Worm (Caenorhabditis elegans) whole organism, L3 larva: ENCODE data around the gene T10C6.6.

Experiments used
- ceh-82 ChIP-seq: fragments of 150-350 bp; optimal IDR thresholded peaks from 2 replicates; lab custom pipeline; 2014; ENCODE audit warnings: missing biosample characterization, missing genetic modification characterization
- daf-12 ChIP-seq: fragments of 150-350 bp; optimal IDR thresholded peaks from 2 replicates; lab custom pipeline; 2014; ENCODE audit warnings: missing biosample characterization, missing genetic modification reagents, missing genetic modification characterization
- egl-5 ChIP-seq: fragments of 150-350 bp; optimal IDR thresholded peaks from 2 replicates; lab custom pipeline; 2017; ENCODE audit warnings: missing biosample characterization, missing genetic modification reagents, missing genetic modification characterization, inconsistent platforms
- elt-3 ChIP-seq, 3 experiments: fragments of 150-350 bp in 1 of 3; sonication (generic microtip) in 2 of 3; optimal IDR thresholded peaks; 2 replicates in 2 of 3; 4 replicates in 1 of 3; lab custom pipeline; 2014 to 2017; ENCODE audit warnings: missing biosample characterization in 3 of 3, missing genetic modification characterization in 3 of 3
- jun-1 ChIP-seq: fragments of 150-350 bp; optimal IDR thresholded peaks from 2 replicates; lab custom pipeline; 2014; ENCODE audit warnings: missing biosample characterization, missing genetic modification reagents, missing genetic modification characterization
- nfya-1 ChIP-seq: sonication (generic microtip); optimal IDR thresholded peaks from 2 replicates; lab custom pipeline; 2017; ENCODE audit warnings: missing genetic modification characterization, mild to moderate bottlenecking, missing compliant biosample characterization, antibody characterized with exemption, moderate library complexity; ENCODE audit not compliant: insufficient read depth
- nhr-76 ChIP-seq: fragments of 150-350 bp; sonication (generic microtip); optimal IDR thresholded peaks from 5 replicates; lab custom pipeline; 2014; ENCODE audit warnings: missing biosample characterization, missing genetic modification characterization
- pha-4 ChIP-seq: fragments of 150-350 bp; optimal IDR thresholded peaks from 2 replicates; lab custom pipeline; 2014; ENCODE audit warnings: missing biosample characterization, missing genetic modification reagents, missing genetic modification characterization
- pqm-1 ChIP-seq: fragments of 150-350 bp; optimal IDR thresholded peaks from 2 replicates; lab custom pipeline; 2017; ENCODE audit warnings: missing biosample characterization, missing genetic modification characterization, inconsistent platforms
- skn-1 ChIP-seq: fragments of 150-350 bp; optimal IDR thresholded peaks from 2 replicates; lab custom pipeline; 2014; ENCODE audit warnings: missing biosample characterization, missing genetic modification characterization
- zag-1 ChIP-seq: fragments of 150-350 bp; optimal IDR thresholded peaks from 2 replicates; lab custom pipeline; 2014; ENCODE audit warnings: missing biosample characterization, missing genetic modification characterization

DNA sequence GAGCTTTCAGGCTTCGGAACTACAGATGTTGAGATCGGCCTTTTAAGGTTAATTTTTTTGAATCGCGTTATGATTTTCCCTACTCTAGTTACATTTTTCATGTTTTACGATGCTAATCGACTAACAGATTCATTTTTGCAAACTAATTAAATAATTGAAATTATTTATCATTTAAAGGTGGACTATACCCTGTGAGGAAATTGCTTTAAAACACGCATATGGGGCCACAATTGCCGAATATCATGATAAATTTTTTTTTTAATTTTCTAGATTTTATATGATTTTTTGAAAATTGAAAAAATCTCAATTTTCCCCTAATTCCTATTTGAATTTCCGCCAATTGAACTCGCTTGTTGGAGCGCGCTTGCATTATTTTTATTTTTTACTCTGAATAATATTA lies 37.9 kb downstream of the T10C6.6 start, which contains the start of gene fbxa-100:
- TF ChIP-seq zag-1 (tag; lab: Kevin White, UChicago) = no peak
- no peak for TF ChIP-seq nhr-76 (tag; lab: Kevin White, UChicago)
- TF ChIP-seq skn-1 (tag; lab: Kevin White, UChicago) = no peak
- TF ChIP-seq nfya-1 (tag; lab: Kevin White, UChicago) = no peak
- TF ChIP-seq egl-5 (tag; lab: Kevin White, UChicago) = no peak
- TF ChIP-seq elt-3 (tag; optimal IDR thresholded peaks at IDR 0.05; lab: Kevin White, UChicago) = no peak
- no peak for TF ChIP-seq daf-12
- no peak for TF ChIP-seq jun-1 (tag; lab: Kevin White, UChicago)
- TF ChIP-seq pha-4 = no peak
- TF ChIP-seq ceh-82 (tag; lab: Kevin White, UChicago) = no peak
- no peak for TF ChIP-seq pqm-1 (tag; lab: Kevin White, UChicago)
